Worm (Caenorhabditis elegans): Measurements from ENCODE around the gene nas-11.

nas-11 gene

ce11 chrX:6742011-6742683 is 28.8 kb downstream of the nas-11 start, which contains the start of gene mdl-1:
Gene mdl-1 (plus strand): TSS chrX:6742351.
- TF ChIP-seq sma-9 (GFP tag; optimal IDR thresholded peaks at IDR 0.05) (peak; percentile 100), sma-9 (tag; optimal IDR thresholded peaks at IDR 0.05) (peak; percentile 97), gmeb-1 (tag; optimal IDR thresholded peaks at IDR 0.05) (peak; percentile 64), sem-4 (tag; optimal IDR thresholded peaks at IDR 0.05) (peak; percentile 70), unc-39 (tag; optimal IDR thresholded peaks at IDR 0.05) (no peak), nhr-237 (tag; optimal IDR thresholded peaks at IDR 0.05) (no peak), elt-1 (tag; optimal IDR thresholded peaks at IDR 0.05) (peak; percentile 8), crh-2 (tag; optimal IDR thresholded peaks at IDR 0.05) (peak; percentile 94), dmd-4 (tag; optimal IDR thresholded peaks at IDR 0.05) (no peak), ceh-82 (tag; optimal IDR thresholded peaks at IDR 0.05) (peak; percentile 52), unc-55 (GFP tag; optimal IDR thresholded peaks at IDR 0.05) (peak; percentile 65), ama-1 (optimal IDR thresholded peaks at IDR 0.05) (peak; percentile 92), nhr-12 (tag; optimal IDR thresholded peaks at IDR 0.05) (no peak), nhr-6 (tag; optimal IDR thresholded peaks at IDR 0.05) (peak; percentile 65), egl-27 (tag; optimal IDR thresholded peaks at IDR 0.05) (peak; percentile 84), skn-1 (tag; optimal IDR thresholded peaks at IDR 0.05) (no peak), ceh-16 (tag; optimal IDR thresholded peaks at IDR 0.05) (peak; percentile 93), R02D3.7 (tag; optimal IDR thresholded peaks at IDR 0.05) (no peak), unc-62 (GFP tag; optimal IDR thresholded peaks at IDR 0.05) (peak; percentile 10), nhr-77 (tag; optimal IDR thresholded peaks at IDR 0.05) (no peak), ztf-4 (tag; optimal IDR thresholded peaks at IDR 0.05) (peak; percentile 87), ZK546.5 (tag; optimal IDR thresholded peaks at IDR 0.05) (peak; percentile 18), zag-1 (tag; optimal IDR thresholded peaks at IDR 0.05) (peak; percentile 93), blmp-1 (tag; optimal IDR thresholded peaks at IDR 0.05; ENCODE audit: insufficient read depth) (peak; percentile 87), lsy-2 (tag; optimal IDR thresholded peaks at IDR 0.05) (peak; percentile 30 to 75), nhr-25 (tag; optimal IDR thresholded peaks at IDR 0.05) (peak; percentile 93), lin-13 (GFP tag; optimal IDR thresholded peaks at IDR 0.05) (peak; percentile 84), sma-3 (GFP tag; optimal IDR thresholded peaks at IDR 0.05) (peak; percentile 3), mdl-1 (tag; optimal IDR thresholded peaks at IDR 0.05) (peak; percentile 100), elt-3 (tag; optimal IDR thresholded peaks at IDR 0.05) (no peak), lin-11 (tag; optimal IDR thresholded peaks at IDR 0.05) (peak; percentile 82), F13H6.1 (tag; optimal IDR thresholded peaks at IDR 0.05) (peak; percentile 97), Y55F3AM.14 (GFP tag; optimal IDR thresholded peaks at IDR 0.05) (peak; percentile 83), aly-2 (tag; optimal IDR thresholded peaks at IDR 0.05) (no peak), nhr-129 (tag; optimal IDR thresholded peaks at IDR 0.05) (peak; percentile 93), nhr-21 (tag; optimal IDR thresholded peaks at IDR 0.05) (peak; percentile 91), lin-39 (tag; optimal IDR thresholded peaks at IDR 0.05) (peak; percentile 37), nhr-11 (tag; optimal IDR thresholded peaks at IDR 0.05) (no peak), mbf-1 (tag; optimal IDR thresholded peaks at IDR 0.05) (no peak), snpc-4 (tag; optimal IDR thresholded peaks at IDR 0.05) (peak; percentile 73), C34F6.9 (tag; optimal IDR thresholded peaks at IDR 0.05) (peak; percentile 84), mab-5 (tag; optimal IDR thresholded peaks at IDR 0.05) (peak; percentile 70), fos-1 (tag; optimal IDR thresholded peaks at IDR 0.05) (peak; percentile 82)

DNA sequence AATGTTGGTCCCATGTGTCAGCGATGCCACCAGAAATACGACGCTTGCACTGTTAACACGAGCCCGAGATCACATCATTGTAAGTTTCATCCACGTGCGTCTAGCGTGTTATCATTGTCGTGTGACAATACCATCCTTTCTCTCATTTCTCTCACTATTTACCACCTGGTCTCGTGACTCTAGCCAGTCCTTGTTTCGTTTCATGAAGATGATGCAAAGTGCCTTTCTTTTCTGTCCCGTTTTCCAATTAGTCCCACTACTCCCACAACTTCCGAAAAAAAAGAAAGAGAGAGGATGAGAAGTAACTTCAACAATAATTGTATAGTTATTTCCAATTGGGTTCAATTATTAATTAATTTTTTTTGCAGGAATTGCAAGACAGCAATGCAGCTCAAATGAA is 29.5 kb downstream of the nas-11 start:
- TF ChIP-seq nhr-21 (tag; optimal IDR thresholded peaks at IDR 0.05) (peak; percentile 61), lin-11 (tag; optimal IDR thresholded peaks at IDR 0.05) (no peak), ztf-4 (tag; optimal IDR thresholded peaks at IDR 0.05) (peak; percentile 73), egl-27 (tag; optimal IDR thresholded peaks at IDR 0.05) (peak; percentile 71), lsy-2 (tag; optimal IDR thresholded peaks at IDR 0.05) (peak in 1 of 2 experiments; percentile 72), nhr-25 (tag; optimal IDR thresholded peaks at IDR 0.05) (peak; percentile 70), nhr-6 (tag; optimal IDR thresholded peaks at IDR 0.05) (peak; percentile 82), nhr-12 (tag; optimal IDR thresholded peaks at IDR 0.05) (no peak), C34F6.9 (tag; optimal IDR thresholded peaks at IDR 0.05) (peak; percentile 57), aly-2 (tag; optimal IDR thresholded peaks at IDR 0.05) (no peak), sma-3 (GFP tag; optimal IDR thresholded peaks at IDR 0.05) (peak; percentile 34), sem-4 (tag; optimal IDR thresholded peaks at IDR 0.05) (peak; percentile 86), ama-1 (optimal IDR thresholded peaks at IDR 0.05) (peak; percentile 91), ceh-16 (tag; optimal IDR thresholded peaks at IDR 0.05) (no peak), fos-1 (tag; optimal IDR thresholded peaks at IDR 0.05) (peak; percentile 77), crh-2 (tag; optimal IDR thresholded peaks at IDR 0.05) (peak; percentile 80), peb-1 (tag; optimal IDR thresholded peaks at IDR 0.05) (no peak), gmeb-1 (tag; optimal IDR thresholded peaks at IDR 0.05) (peak; percentile 38), lin-13 (GFP tag; optimal IDR thresholded peaks at IDR 0.05) (peak; percentile 41), F13H6.1 (tag; optimal IDR thresholded peaks at IDR 0.05) (peak; percentile 74), nhr-129 (tag; optimal IDR thresholded peaks at IDR 0.05) (peak; percentile 99), mab-5 (tag; optimal IDR thresholded peaks at IDR 0.05) (no peak), sma-9 (GFP tag; optimal IDR thresholded peaks at IDR 0.05) (peak; percentile 95), sma-9 (tag; optimal IDR thresholded peaks at IDR 0.05) (no peak), mdl-1 (tag; optimal IDR thresholded peaks at IDR 0.05) (peak; percentile 99 to 100)

Measured in whole organism, L2 larva.